Fruit fly (Drosophila melanogaster): ENCODE measurements around the gene Obp85a.

The Obp85a gene

DNA sequence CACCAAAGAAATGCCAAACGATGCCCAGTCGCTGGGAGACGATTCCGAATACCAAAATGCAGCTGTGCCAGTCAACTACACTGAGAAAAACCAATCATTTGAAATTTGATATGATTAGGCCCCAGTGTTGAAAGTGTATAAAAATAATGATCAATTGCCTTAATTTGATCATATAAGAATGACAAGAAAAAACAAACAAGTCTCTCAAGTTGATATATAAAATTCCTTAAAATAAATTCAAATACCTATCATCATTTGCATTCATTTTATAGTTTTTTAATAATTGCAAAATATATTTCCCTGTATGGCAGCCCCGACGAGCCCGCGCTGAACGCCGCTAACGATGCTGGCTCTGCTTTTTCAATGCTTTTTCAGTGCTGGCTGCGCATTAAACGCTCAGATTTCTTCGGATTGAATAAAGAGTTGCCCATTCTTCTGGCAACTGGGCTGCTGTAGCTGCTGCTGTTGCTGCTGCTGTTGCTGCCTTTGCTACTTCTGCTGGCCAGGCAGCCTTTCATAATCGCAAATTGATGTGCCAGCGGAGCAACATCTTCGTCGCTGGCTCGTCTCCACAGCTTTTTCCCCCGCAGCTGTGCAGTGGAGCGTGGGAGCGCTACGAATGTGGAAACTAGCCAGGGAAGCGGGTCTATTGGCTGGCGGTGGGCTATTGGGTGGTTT, 49.5 kb upstream of the Obp85a start (continued):
- no peak for TF ChIP-seq CG10274 (GFP tag; optimal IDR thresholded peaks at IDR 0.05)
- 0 out of 2 replicates have a peak, but pooled peaks have one; percentile 25 for TF ChIP-seq ttk (GFP tag; IDR thresholded peaks at IDR 0.05)
- no peak for TF ChIP-seq luna (GFP tag; optimal IDR thresholded peaks at IDR 0.05)
- no peak for TF ChIP-seq chinmo (GFP tag; IDR thresholded peaks at IDR 0.05; ENCODE audit: partially characterized antibody)
- 0 out of 2 replicates have a peak, but pooled peaks have one; percentile 4 for TF ChIP-seq dimm (GFP tag; IDR thresholded peaks at IDR 0.05)
- no peak for TF ChIP-seq Dip2 (GFP tag; IDR thresholded peaks at IDR 0.05)
- TF ChIP-seq CG9932 (GFP tag; IDR thresholded peaks at IDR 0.05) = no peak
- TF ChIP-seq CG18619 (GFP tag; optimal IDR thresholded peaks at IDR 0.05) = peak; percentile 26
- no peak for TF ChIP-seq CG3407 (GFP tag; optimal IDR thresholded peaks at IDR 0.05)
- no peak for TF ChIP-seq wor (GFP tag; IDR thresholded peaks at IDR 0.05)
- no peak for TF ChIP-seq Nf-YB (GFP tag; optimal IDR thresholded peaks at IDR 0.05)
- no peak for TF ChIP-seq CG33557 (GFP tag; optimal IDR thresholded peaks at IDR 0.05)
- TF ChIP-seq CG32767 (GFP tag; IDR thresholded peaks at IDR 0.05) = no peak
- peak; percentile 29 for TF ChIP-seq pum (GFP tag; optimal IDR thresholded peaks at IDR 0.05)
- TF ChIP-seq CG11085 (GFP tag; IDR thresholded peaks at IDR 0.05) = no peak
- peak; percentile 49 for TF ChIP-seq grau (tag; optimal IDR thresholded peaks at IDR 0.05)
- TF ChIP-seq CG15514 (GFP tag; optimal IDR thresholded peaks at IDR 0.05) = no peak
- TF ChIP-seq CG11723 (GFP tag; optimal IDR thresholded peaks at IDR 0.05) = peak; percentile 6
- TF ChIP-seq CG17829 (tag; optimal IDR thresholded peaks at IDR 0.05) = peak; percentile 45
- TF ChIP-seq Dek (tag; optimal IDR thresholded peaks at IDR 0.05) = no peak
- TF ChIP-seq CG4820 (GFP tag; optimal IDR thresholded peaks at IDR 0.05) = no peak
- TF ChIP-seq so (GFP tag; IDR thresholded peaks at IDR 0.05) = no peak
- TF ChIP-seq CG10565 (GFP tag; optimal IDR thresholded peaks at IDR 0.05) = no peak
- no peak for TF ChIP-seq Six4 (GFP tag; optimal IDR thresholded peaks at IDR 0.05)
- TF ChIP-seq crc (GFP tag; optimal IDR thresholded peaks at IDR 0.05) = no peak
- no peak for TF ChIP-seq dan (GFP tag; IDR thresholded peaks at IDR 0.05)
- TF ChIP-seq sob (GFP tag; IDR thresholded peaks at IDR 0.05) = no peak
- no peak for TF ChIP-seq corto (GFP tag; optimal IDR thresholded peaks at IDR 0.05)
- no peak for TF ChIP-seq CG3281 (GFP tag; optimal IDR thresholded peaks at IDR 0.05)
- peak; percentile 72 for TF ChIP-seq CG31441 (GFP tag; IDR thresholded peaks at IDR 0.05)

DNA sequence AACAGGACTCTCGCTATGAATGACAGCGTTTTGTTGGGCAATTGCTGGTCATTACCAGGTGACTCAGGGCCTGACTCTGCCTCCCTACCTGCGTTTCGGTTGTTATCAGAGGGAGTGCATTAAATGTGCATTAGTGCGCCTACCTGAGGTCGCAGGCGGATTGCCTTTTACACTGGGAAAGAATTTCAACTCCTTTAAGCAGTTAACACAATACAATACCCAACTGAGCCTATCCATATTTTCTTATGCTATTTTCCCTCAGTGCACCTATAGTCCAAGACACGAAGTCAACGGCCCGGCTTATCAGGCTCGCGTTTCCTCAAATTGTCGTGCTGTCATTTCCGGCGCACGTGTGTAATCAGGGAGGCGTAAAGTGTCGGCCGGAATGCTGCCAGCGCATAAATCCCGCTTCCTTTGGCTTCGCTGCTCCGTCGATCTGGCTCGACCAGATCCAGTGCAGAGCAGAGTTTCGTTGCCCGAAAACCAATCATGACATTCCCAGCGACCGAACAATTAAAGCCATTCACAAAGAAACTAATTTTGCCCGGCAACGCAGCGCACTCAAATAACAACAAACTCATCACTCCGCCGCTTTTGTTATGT, 47.5 kb upstream of the Obp85a start:
- TF ChIP-seq bowl (GFP tag; IDR thresholded peaks at IDR 0.05) = no peak
- no peak for TF ChIP-seq prd (optimal IDR thresholded peaks at IDR 0.05)
- peak; percentile 53; the same call in 1 of the 3 replicates for TF ChIP-seq prd (GFP tag; IDR thresholded peaks at IDR 0.05)
- TF ChIP-seq chn (GFP tag; optimal IDR thresholded peaks at IDR 0.05) = no peak
- TF ChIP-seq dati (GFP tag; IDR thresholded peaks at IDR 0.05) = no peak
- TF ChIP-seq tll (GFP tag; optimal IDR thresholded peaks at IDR 0.05) = peak in 1 of 2 experiments; percentile 99
- no peak for TF ChIP-seq Max (GFP tag; optimal IDR thresholded peaks at IDR 0.05)
- TF ChIP-seq Elba2 (GFP tag; optimal IDR thresholded peaks at IDR 0.05) = no peak
- TF ChIP-seq pb (GFP tag; optimal IDR thresholded peaks at IDR 0.05) = no peak
- TF ChIP-seq Dll (GFP tag; IDR thresholded peaks at IDR 0.05; ENCODE audit: partially characterized antibody) = no peak
- TF ChIP-seq CG8765 (GFP tag; IDR thresholded peaks at IDR 0.05) = peak; percentile 55; the same call in 1 of the 2 replicates
- TF ChIP-seq CG10209 (GFP tag; optimal IDR thresholded peaks at IDR 0.05) = no peak
- peak; percentile 41 for TF ChIP-seq Ets65A (GFP tag)
- TF ChIP-seq CG30403 (GFP tag; optimal IDR thresholded peaks at IDR 0.05) = no peak
- no peak for TF ChIP-seq gt (GFP tag; IDR thresholded peaks at IDR 0.05)
- no peak for TF ChIP-seq tna (GFP tag; IDR thresholded peaks at IDR 0.05; ENCODE audit: partially characterized antibody)
- no peak for TF ChIP-seq Trl (optimal IDR thresholded peaks at IDR 0.05)
- no peak for TF ChIP-seq Trl (GFP tag; optimal IDR thresholded peaks at IDR 0.05)
- TF ChIP-seq Rfx (GFP tag; IDR thresholded peaks at IDR 0.05) = no peak
- no peak for TF ChIP-seq Aef1 (GFP tag; IDR thresholded peaks at IDR 0.05)
- TF ChIP-seq shn (GFP tag; optimal IDR thresholded peaks at IDR 0.05) = no peak
- peak; percentile 95 for TF ChIP-seq zf30C (GFP tag; optimal IDR thresholded peaks at IDR 0.05)

Measured in whole organism, embryonic.